1 fruit fly cellular context compared by ENCODE assay signal in genomic region chr3R:26081380-26081991, dm6.
TF ChIP-seq lines count a peak whose summit lies in the region.

No protein-coding gene starts in this region.

TF ChIP-seq in whole organism, embryonic, 481 proteins besides CTCF, POLR2A, EP300 and RAD21 (continued from another document):
- TF ChIP-seq unpg (GFP tag; optimal IDR thresholded peaks at IDR 0.05; lab: Kevin White, UChicago) (peak; percentile 71), CG32532 (GFP tag; IDR thresholded peaks at IDR 0.05; lab: Robert Waterston, UW) (no peak), zen2 (GFP tag; IDR thresholded peaks at IDR 0.05; lab: Robert Waterston, UW; ENCODE audit: partially characterized antibody) (no peak), esg (GFP tag; conservative IDR thresholded peaks at IDR 0.05; lab: Robert Waterston, UW) (peak; percentile 26; the same call in 1 of the 2 replicates), MTF-1 (GFP tag; optimal IDR thresholded peaks at IDR 0.05; lab: Kevin White, UChicago; ENCODE audit: borderline replicate concordance) (no peak), lov (optimal IDR thresholded peaks at IDR 0.05; lab: Kevin White, UChicago) (no peak), lov (GFP tag; IDR thresholded peaks at IDR 0.05; lab: Robert Waterston, UW) (no peak), CG8281 (tag; optimal IDR thresholded peaks at IDR 0.05; lab: Kevin White, UChicago) (no peak), CG7963 (GFP tag; IDR thresholded peaks at IDR 0.05; lab: Robert Waterston, UW; ENCODE audit: partially characterized antibody) (no peak), CG6175 (GFP tag; IDR thresholded peaks at IDR 0.05; lab: Robert Waterston, UW) (no peak), MBD-R2 (GFP tag; IDR thresholded peaks at IDR 0.05; lab: Robert Waterston, UW) (no peak), sima (GFP tag; optimal IDR thresholded peaks at IDR 0.05; lab: Kevin White, UChicago) (no peak), CG2678 (tag; optimal IDR thresholded peaks at IDR 0.05; lab: Kevin White, UChicago) (no peak), dan (GFP tag; IDR thresholded peaks at IDR 0.05; lab: Robert Waterston, UW) (no peak), CG33213 (GFP tag; optimal IDR thresholded peaks at IDR 0.05; lab: Kevin White, UChicago) (no peak), CG17328 (GFP tag; IDR thresholded peaks at IDR 0.05; lab: Robert Waterston, UW) (peak; percentile 60; the same call in 1 of the 2 replicates), Ptx1 (GFP tag; IDR thresholded peaks at IDR 0.05; lab: Robert Waterston, UW) (peak; percentile 58), Hr51 (GFP tag; optimal IDR thresholded peaks at IDR 0.05; lab: Kevin White, UChicago) (peak in 1 of 2 experiments; percentile 53), lbe (GFP tag; optimal IDR thresholded peaks at IDR 0.05; lab: Kevin White, UChicago) (peak; percentile 43), CG11456 (GFP tag; IDR thresholded peaks at IDR 0.05; lab: Robert Waterston, UW) (no peak), BtbVII (GFP tag; optimal IDR thresholded peaks at IDR 0.05; lab: Kevin White, UChicago) (no peak), ash1 (GFP tag; optimal IDR thresholded peaks at IDR 0.05; lab: Kevin White, UChicago) (no peak), Atf-2 (GFP tag; optimal IDR thresholded peaks at IDR 0.05; lab: Kevin White, UChicago) (no peak), Drgx (GFP tag; IDR thresholded peaks at IDR 0.05; lab: Robert Waterston, UW) (0 out of 2 replicates have a peak, but pooled peaks have one; percentile 38), ssp (GFP tag; IDR thresholded peaks at IDR 0.05; lab: Robert Waterston, UW) (0 out of 2 replicates have a peak, but pooled peaks have one; percentile 30), CG8924 (tag; optimal IDR thresholded peaks at IDR 0.05; lab: Kevin White, UChicago) (peak; percentile 58), Dek (tag; optimal IDR thresholded peaks at IDR 0.05; lab: Kevin White, UChicago) (no peak), lola (GFP tag; optimal IDR thresholded peaks at IDR 0.05; lab: Kevin White, UChicago) (peak in 1 of 3 experiments; percentile 79), Rfx (GFP tag; IDR thresholded peaks at IDR 0.05; lab: Robert Waterston, UW) (0 out of 2 replicates have a peak, but pooled peaks have one; percentile 14), CG10654 (GFP tag; optimal IDR thresholded peaks at IDR 0.05; lab: Kevin White, UChicago) (peak; percentile 20), fd102C (GFP tag; optimal IDR thresholded peaks at IDR 0.05; lab: Kevin White, UChicago) (no peak), CkIIα-i1 (GFP tag; IDR thresholded peaks at IDR 0.05; lab: Robert Waterston, UW) (no peak), CG16813 (GFP tag; IDR thresholded peaks at IDR 0.05; lab: Robert Waterston, UW; ENCODE audit: partially characterized antibody) (no peak), cad (GFP tag; optimal IDR thresholded peaks at IDR 0.05; lab: Kevin White, UChicago) (no peak), CG17802 (tag; optimal IDR thresholded peaks at IDR 0.05; lab: Kevin White, UChicago) (peak; percentile 8), pum (GFP tag; optimal IDR thresholded peaks at IDR 0.05; lab: Kevin White, UChicago) (no peak), hkb (optimal IDR thresholded peaks at IDR 0.05; lab: Kevin White, UChicago) (no peak), hkb (GFP tag; IDR thresholded peaks at IDR 0.05; lab: Robert Waterston, UW) (no peak; the same call in 1 of the 2 replicates), run (tag; optimal IDR thresholded peaks at IDR 0.05; lab: Kevin White, UChicago) (no peak), ro (GFP tag; IDR thresholded peaks at IDR 0.05; lab: Robert Waterston, UW) (no peak), CG11247 (GFP tag; IDR thresholded peaks at IDR 0.05; lab: Robert Waterston, UW) (0 out of 2 replicates have a peak, but pooled peaks have one; percentile 29), fru (optimal IDR thresholded peaks at IDR 0.05; lab: Kevin White, UChicago) (no peak), Max (GFP tag; optimal IDR thresholded peaks at IDR 0.05; lab: Kevin White, UChicago) (no peak), Ada2b (GFP tag; IDR thresholded peaks at IDR 0.05; lab: Robert Waterston, UW) (peak; percentile 39; the same call in 1 of the 2 replicates), CG12391 (tag; optimal IDR thresholded peaks at IDR 0.05; lab: Kevin White, UChicago) (peak; percentile 70), CG13296 (GFP tag; optimal IDR thresholded peaks at IDR 0.05; lab: Kevin White, UChicago) (no peak), kah (GFP tag; optimal IDR thresholded peaks at IDR 0.05; lab: Kevin White, UChicago) (no peak), Doc2 (GFP tag; IDR thresholded peaks at IDR 0.05; lab: Robert Waterston, UW) (no peak), CG30403 (GFP tag; optimal IDR thresholded peaks at IDR 0.05; lab: Kevin White, UChicago) (peak; percentile 50), Rx (GFP tag; IDR thresholded peaks at IDR 0.05; lab: Robert Waterston, UW) (peak; percentile 48), hth (optimal IDR thresholded peaks at IDR 0.05; lab: Kevin White, UChicago) (no peak), CG10147 (GFP tag; optimal IDR thresholded peaks at IDR 0.05; lab: Kevin White, UChicago) (no peak), gsb (GFP tag; IDR thresholded peaks at IDR 0.05; lab: Robert Waterston, UW) (no peak), CG2889 (GFP tag; IDR thresholded peaks at IDR 0.05; lab: Robert Waterston, UW) (no peak), Chrac-16 (GFP tag; optimal IDR thresholded peaks at IDR 0.05; lab: Kevin White, UChicago) (peak; percentile 47), org-1 (GFP tag; optimal IDR thresholded peaks at IDR 0.05; lab: Kevin White, UChicago) (peak; percentile 4), inv (GFP tag; IDR thresholded peaks at IDR 0.05; lab: Robert Waterston, UW; ENCODE audit: partially characterized antibody) (no peak), CG7271 (tag; optimal IDR thresholded peaks at IDR 0.05; lab: Kevin White, UChicago) (no peak), gro (GFP tag; optimal IDR thresholded peaks at IDR 0.05; lab: Kevin White, UChicago) (no peak), CG8359 (GFP tag; optimal IDR thresholded peaks at IDR 0.05; lab: Kevin White, UChicago; ENCODE audit: borderline replicate concordance) (no peak), CG7987 (GFP tag; optimal IDR thresholded peaks at IDR 0.05; lab: Kevin White, UChicago) (no peak), sim (GFP tag; IDR thresholded peaks at IDR 0.05; lab: Robert Waterston, UW) (0 out of 2 replicates have a peak, but pooled peaks have one; percentile 7), tup (GFP tag; optimal IDR thresholded peaks at IDR 0.05; lab: Kevin White, UChicago) (no peak), abd-A (tag; optimal IDR thresholded peaks at IDR 0.05; lab: Kevin White, UChicago) (no peak), HmgZ (tag; optimal IDR thresholded peaks at IDR 0.05; lab: Kevin White, UChicago) (no peak), Sox102F (GFP tag; optimal IDR thresholded peaks at IDR 0.05; lab: Kevin White, UChicago) (peak; percentile 73), vfl (GFP tag; optimal IDR thresholded peaks at IDR 0.05; lab: Kevin White, UChicago) (no peak), CG18764 (GFP tag; optimal IDR thresholded peaks at IDR 0.05; lab: Kevin White, UChicago) (peak; percentile 13), wdn (GFP tag; IDR thresholded peaks at IDR 0.05; lab: Robert Waterston, UW) (no peak), Hr39 (optimal IDR thresholded peaks at IDR 0.05; lab: Kevin White, UChicago) (no peak), Stat92E (GFP tag; optimal IDR thresholded peaks at IDR 0.05; lab: Kevin White, UChicago) (no peak), Meics (GFP tag; optimal IDR thresholded peaks at IDR 0.05; lab: Kevin White, UChicago) (no peak), Mad (GFP tag; optimal IDR thresholded peaks at IDR 0.05; lab: Kevin White, UChicago) (no peak), CG11504 (tag; optimal IDR thresholded peaks at IDR 0.05; lab: Kevin White, UChicago) (peak; percentile 77), Hey (tag; optimal IDR thresholded peaks at IDR 0.05; lab: Kevin White, UChicago) (no peak), CG17612 (GFP tag; IDR thresholded peaks at IDR 0.05; lab: Robert Waterston, UW) (no peak), CG11695 (GFP tag; IDR thresholded peaks at IDR 0.05; lab: Robert Waterston, UW) (peak; percentile 54; the same call in 1 of the 3 replicates), gcm2 (GFP tag; optimal IDR thresholded peaks at IDR 0.05; lab: Kevin White, UChicago) (no peak), CG4424 (GFP tag; optimal IDR thresholded peaks at IDR 0.05; lab: Kevin White, UChicago) (peak; percentile 58), Six4 (GFP tag; optimal IDR thresholded peaks at IDR 0.05; lab: Kevin White, UChicago) (peak; percentile 3), lmd (GFP tag; IDR thresholded peaks at IDR 0.05; lab: Robert Waterston, UW) (peak; percentile 33; the same call in 1 of the 2 replicates), schlank (tag; optimal IDR thresholded peaks at IDR 0.05; lab: Kevin White, UChicago) (no peak), CG2199 (GFP tag; IDR thresholded peaks at IDR 0.05; lab: Robert Waterston, UW) (no peak), sisA (GFP tag; IDR thresholded peaks at IDR 0.05; lab: Robert Waterston, UW) (peak; percentile 47; the same call in 1 of the 2 replicates), YL-1 (GFP tag; optimal IDR thresholded peaks at IDR 0.05; lab: Kevin White, UChicago) (no peak), mirr (GFP tag; optimal IDR thresholded peaks at IDR 0.05; lab: Kevin White, UChicago) (no peak), CG13775 (GFP tag; optimal IDR thresholded peaks at IDR 0.05; lab: Kevin White, UChicago) (peak; percentile 44), CG11093 (GFP tag; IDR thresholded peaks at IDR 0.05; lab: Robert Waterston, UW) (peak; percentile 48; the same call in 1 of the 3 replicates), CG4854 (GFP tag; optimal IDR thresholded peaks at IDR 0.05; lab: Kevin White, UChicago) (no peak), CoRest (tag; optimal IDR thresholded peaks at IDR 0.05; lab: Kevin White, UChicago) (peak; percentile 41), CG3995 (GFP tag; optimal IDR thresholded peaks at IDR 0.05; lab: Kevin White, UChicago) (no peak), CG15514 (GFP tag; optimal IDR thresholded peaks at IDR 0.05; lab: Kevin White, UChicago) (no peak), trem (tag; optimal IDR thresholded peaks at IDR 0.05; lab: Kevin White, UChicago) (peak; percentile 56), CG3838 (GFP tag; optimal IDR thresholded peaks at IDR 0.05; lab: Kevin White, UChicago) (no peak), Adf1 (GFP tag; IDR thresholded peaks at IDR 0.05; lab: Robert Waterston, UW) (no peak), Ssrp (tag; optimal IDR thresholded peaks at IDR 0.05; lab: Kevin White, UChicago) (no peak), slp2 (GFP tag; optimal IDR thresholded peaks at IDR 0.05; lab: Kevin White, UChicago) (no peak), cwo (GFP tag; optimal IDR thresholded peaks at IDR 0.05; lab: Kevin White, UChicago) (no peak), pan (optimal IDR thresholded peaks at IDR 0.05; lab: Kevin White, UChicago) (no peak), pan (GFP tag; optimal IDR thresholded peaks at IDR 0.05 in 1 of 2, IDR thresholded peaks at IDR 0.05 in 1 of 2) (peak in 1 of 2 experiments; percentile 61), ATbp (GFP tag; optimal IDR thresholded peaks at IDR 0.05; lab: Kevin White, UChicago) (peak; percentile 53), zfh2 (GFP tag; optimal IDR thresholded peaks at IDR 0.05; lab: Kevin White, UChicago) (no peak), CG14050 (GFP tag; IDR thresholded peaks at IDR 0.05; lab: Robert Waterston, UW) (no peak), ac (GFP tag; optimal IDR thresholded peaks at IDR 0.05; lab: Kevin White, UChicago) (no peak), eve (GFP tag; optimal IDR thresholded peaks at IDR 0.05; lab: Kevin White, UChicago) (no peak), H15 (GFP tag; IDR thresholded peaks at IDR 0.05; lab: Robert Waterston, UW) (peak; percentile 29; the same call in 1 of the 3 replicates), sd (tag; optimal IDR thresholded peaks at IDR 0.05; lab: Kevin White, UChicago) (no peak), chinmo (GFP tag; IDR thresholded peaks at IDR 0.05; lab: Robert Waterston, UW; ENCODE audit: partially characterized antibody) (no peak), CG30020 (tag; optimal IDR thresholded peaks at IDR 0.05; lab: Kevin White, UChicago) (no peak), psq (GFP tag; optimal IDR thresholded peaks at IDR 0.05; lab: Kevin White, UChicago) (no peak), CG32767 (GFP tag; IDR thresholded peaks at IDR 0.05; lab: Robert Waterston, UW) (no peak), Hr78 (GFP tag; optimal IDR thresholded peaks at IDR 0.05; lab: Kevin White, UChicago) (peak in 1 of 2 experiments; percentile 16), oc (tag; optimal IDR thresholded peaks at IDR 0.05; lab: Kevin White, UChicago) (peak; percentile 58), D19B (GFP tag; optimal IDR thresholded peaks at IDR 0.05; lab: Kevin White, UChicago) (no peak), crp (GFP tag; optimal IDR thresholded peaks at IDR 0.05; lab: Kevin White, UChicago) (no peak), CG6854 (GFP tag; optimal IDR thresholded peaks at IDR 0.05; lab: Kevin White, UChicago) (no peak), E2f2 (GFP tag; IDR thresholded peaks at IDR 0.05; lab: Robert Waterston, UW) (no peak), CG13287 (GFP tag; IDR thresholded peaks at IDR 0.05; lab: Robert Waterston, UW; ENCODE audit: partially characterized antibody) (no peak), CG3407 (GFP tag; optimal IDR thresholded peaks at IDR 0.05; lab: Kevin White, UChicago) (no peak), Oaz (GFP tag; IDR thresholded peaks at IDR 0.05; lab: Robert Waterston, UW) (no peak), CG7745 (tag; optimal IDR thresholded peaks at IDR 0.05; lab: Kevin White, UChicago) (no peak), Antp (GFP tag; optimal IDR thresholded peaks at IDR 0.05; lab: Kevin White, UChicago) (no peak), CG13123 (GFP tag; optimal IDR thresholded peaks at IDR 0.05; lab: Kevin White, UChicago) (no peak), ap (GFP tag; IDR thresholded peaks at IDR 0.05; lab: Robert Waterston, UW) (0 out of 2 replicates have a peak, but pooled peaks have one; percentile 18), luna (GFP tag; optimal IDR thresholded peaks at IDR 0.05; lab: Kevin White, UChicago) (no peak), Hmr (GFP tag; optimal IDR thresholded peaks at IDR 0.05; lab: Kevin White, UChicago) (no peak), Awh (GFP tag; IDR thresholded peaks at IDR 0.05; lab: Robert Waterston, UW) (peak; percentile 71; the same call in 1 of the 2 replicates), CG15011 (GFP tag; optimal IDR thresholded peaks at IDR 0.05; lab: Kevin White, UChicago) (no peak), CG10321 (GFP tag; IDR thresholded peaks at IDR 0.05; lab: Robert Waterston, UW) (no peak)
